Worm (Caenorhabditis elegans) whole organism, L1 larva: ENCODE results near the gene fbxb-75.

Experiments
- F16B12.6 ChIP-seq: fragments of 150-350 bp; optimal IDR thresholded peaks from 2 replicates; lab custom pipeline; 2014; ENCODE audit warnings: missing biosample characterization, missing genetic modification characterization
- Y116A8C.19 ChIP-seq: sonication (generic microtip); optimal IDR thresholded peaks from 2 replicates; lab custom pipeline; 2016; ENCODE audit warnings: missing compliant biosample characterization, missing genetic modification characterization, borderline replicate concordance
- aha-1 ChIP-seq: fragments of 150-350 bp; optimal IDR thresholded peaks from 2 replicates; lab custom pipeline; 2014; ENCODE audit warnings: missing biosample characterization, missing genetic modification characterization
- alr-1 ChIP-seq: fragments of 200-800 bp; sonication (Bioruptor generic); optimal IDR thresholded peaks from 2 replicates; lab custom pipeline; 2018; ENCODE audit warnings: borderline replicate concordance, mild to moderate bottlenecking, missing genetic modification characterization, missing compliant biosample characterization
- aly-2 ChIP-seq: fragments of 150-350 bp; optimal IDR thresholded peaks from 2 replicates; lab custom pipeline; 2014; ENCODE audit warnings: missing biosample characterization, missing genetic modification characterization
- ces-1 ChIP-seq: fragments of 150-350 bp; optimal IDR thresholded peaks from 2 replicates; lab custom pipeline; 2014; ENCODE audit warnings: missing biosample characterization, missing genetic modification reagents, missing genetic modification characterization
- dpl-1 ChIP-seq, 3 experiments: fragments of 150-350 bp in 2 of 3; sonication (generic microtip) in 1 of 3; optimal IDR thresholded peaks; 2 replicates each; lab custom pipeline; 2014 to 2017; ENCODE audit warnings: missing biosample characterization in 3 of 3, missing genetic modification characterization in 3 of 3, missing genetic modification reagents in 3 of 3
- dsc-1 ChIP-seq: sonication (generic microtip); optimal IDR thresholded peaks from 2 replicates; lab custom pipeline; 2016; ENCODE audit warnings: mild to moderate bottlenecking, missing genetic modification characterization, missing compliant biosample characterization
- efl-3 ChIP-seq: fragments of 200-800 bp; sonication (Bioruptor generic); optimal IDR thresholded peaks from 2 replicates; lab custom pipeline; 2018; ENCODE audit warnings: mild to moderate bottlenecking, missing genetic modification characterization, missing compliant biosample characterization
- fkh-10 ChIP-seq: sonication (generic microtip); optimal IDR thresholded peaks from 2 replicates; lab custom pipeline; 2017; ENCODE audit warnings: missing biosample characterization, missing genetic modification reagents, missing genetic modification characterization
- fkh-8 ChIP-seq: sonication (generic microtip); optimal IDR thresholded peaks from 2 replicates; lab custom pipeline; 2016; ENCODE audit warnings: mild to moderate bottlenecking, missing genetic modification characterization, missing compliant biosample characterization
- grh-1 ChIP-seq: fragments of 200-800 bp; sonication (Bioruptor generic); IDR thresholded peaks from 2 replicates; pipeline ENCODE4 v1.3.6; 2022; ENCODE audit warnings: missing genetic modification reagents, missing genetic modification characterization, missing compliant biosample characterization
- hlh-4 ChIP-seq: sonication (generic microtip); optimal IDR thresholded peaks from 2 replicates; lab custom pipeline; 2016; ENCODE audit warnings: mild to moderate bottlenecking, missing genetic modification characterization, missing compliant biosample characterization
- lin-13 ChIP-seq: fragments of 150-350 bp; optimal IDR thresholded peaks from 2 replicates; lab custom pipeline; 2014; ENCODE audit warnings: missing biosample characterization, missing genetic modification reagents, missing genetic modification characterization
- lin-15B ChIP-seq: fragments of 150-350 bp; sonication (generic microtip); optimal IDR thresholded peaks from 3 replicates; lab custom pipeline; 2014; ENCODE audit warnings: missing biosample characterization, missing genetic modification characterization
- lin-39 ChIP-seq: fragments of 150-350 bp; optimal IDR thresholded peaks from 2 replicates; lab custom pipeline; 2014; ENCODE audit warnings: missing biosample characterization, missing genetic modification reagents, missing genetic modification characterization
- lir-3 ChIP-seq: sonication (generic microtip); optimal IDR thresholded peaks from 2 replicates; lab custom pipeline; 2016; ENCODE audit warnings: mild to moderate bottlenecking, missing genetic modification characterization, moderate library complexity, missing compliant biosample characterization; ENCODE audit not compliant: poor library complexity
- lsy-2 ChIP-seq, 2 experiments: fragments of 150-350 bp; optimal IDR thresholded peaks; 2 replicates each; lab custom pipeline; 2014; ENCODE audit warnings: missing biosample characterization in 2 of 2, missing genetic modification characterization in 2 of 2
- mdl-1 ChIP-seq, 2 experiments: fragments of 150-350 bp; optimal IDR thresholded peaks; 2 replicates each; lab custom pipeline; 2014 to 2017; ENCODE audit warnings: missing biosample characterization in 2 of 2, missing genetic modification characterization in 2 of 2, inconsistent platforms in 1 of 2
- mef-2 ChIP-seq: fragments of 150-350 bp; optimal IDR thresholded peaks from 2 replicates; lab custom pipeline; 2014; ENCODE audit warnings: missing biosample characterization, missing genetic modification characterization
- nhr-12 ChIP-seq: sonication (generic microtip); optimal IDR thresholded peaks from 2 replicates; lab custom pipeline; 2017; ENCODE audit warnings: missing biosample characterization, missing genetic modification characterization
- nhr-19 ChIP-seq: fragments of 200-800 bp; sonication (Bioruptor generic); conservative IDR thresholded peaks from 2 replicates; pipeline ENCODE4 v1.3.6; 2022; ENCODE audit warnings: missing genetic modification characterization, missing compliant biosample characterization
- nhr-20 ChIP-seq: sonication (generic microtip); optimal IDR thresholded peaks from 2 replicates; lab custom pipeline; 2016; ENCODE audit warnings: mild to moderate bottlenecking, missing genetic modification characterization, missing compliant biosample characterization
- nhr-28 ChIP-seq: fragments of 150-350 bp; optimal IDR thresholded peaks from 2 replicates; lab custom pipeline; 2014; ENCODE audit warnings: missing biosample characterization, missing genetic modification characterization
- nhr-71 ChIP-seq: sonication (generic microtip); optimal IDR thresholded peaks from 2 replicates; lab custom pipeline; 2016; ENCODE audit warnings: mild to moderate bottlenecking, missing genetic modification characterization, moderate library complexity, missing compliant biosample characterization
- nhr-77 ChIP-seq: fragments of 150-350 bp; optimal IDR thresholded peaks from 2 replicates; lab custom pipeline; 2014; ENCODE audit warnings: missing biosample characterization, missing genetic modification characterization
- nhr-84 ChIP-seq: sonication (generic microtip); optimal IDR thresholded peaks from 2 replicates; lab custom pipeline; 2017; ENCODE audit warnings: missing biosample characterization, missing genetic modification characterization
- nhr-85 ChIP-seq: sonication (generic microtip); peaks from one replicate; lab custom pipeline; 2016; ENCODE audit warnings: missing genetic modification characterization, inconsistent platforms, missing compliant biosample characterization
- nhr-90 ChIP-seq: sonication (generic microtip); optimal IDR thresholded peaks from 2 replicates; lab custom pipeline; 2016; ENCODE audit warnings: mild to moderate bottlenecking, missing genetic modification characterization, missing compliant biosample characterization; ENCODE audit not compliant: poor library complexity
- pax-3 ChIP-seq: fragments of 200-800 bp; sonication (Bioruptor generic); optimal IDR thresholded peaks from 2 replicates; lab custom pipeline; 2018; ENCODE audit warnings: mild to moderate bottlenecking, missing genetic modification characterization, moderate library complexity, missing compliant biosample characterization
- pqm-1 ChIP-seq: sonication (generic microtip); optimal IDR thresholded peaks from 3 replicates; lab custom pipeline; 2017; ENCODE audit warnings: missing biosample characterization, missing genetic modification characterization
- rnt-1 ChIP-seq: sonication (generic microtip); optimal IDR thresholded peaks from 2 replicates; lab custom pipeline; 2016; ENCODE audit warnings: mild to moderate bottlenecking, missing genetic modification characterization, moderate library complexity, missing compliant biosample characterization
- snu-23 ChIP-seq: sonication (generic microtip); optimal IDR thresholded peaks from 2 replicates; lab custom pipeline; 2016; ENCODE audit warnings: missing genetic modification characterization, missing compliant biosample characterization
- sup-37 ChIP-seq: fragments of 200-800 bp; sonication (Bioruptor generic); optimal IDR thresholded peaks from 2 replicates; lab custom pipeline; 2018; ENCODE audit warnings: mild to moderate bottlenecking, missing genetic modification characterization, missing compliant biosample characterization
- tlp-1 ChIP-seq: fragments of 150-350 bp; optimal IDR thresholded peaks from 2 replicates; lab custom pipeline; 2014; ENCODE audit warnings: missing biosample characterization, missing genetic modification characterization
- unc-62 ChIP-seq: fragments of 150-350 bp; optimal IDR thresholded peaks from 2 replicates; lab custom pipeline; 2014; ENCODE audit warnings: missing biosample characterization, missing genetic modification reagents, missing genetic modification characterization
- unc-86 ChIP-seq: sonication (generic microtip); optimal IDR thresholded peaks from 2 replicates; lab custom pipeline; 2016; ENCODE audit warnings: missing genetic modification characterization, missing compliant biosample characterization
- vab-15 ChIP-seq: sonication (generic microtip); optimal IDR thresholded peaks from 2 replicates; lab custom pipeline; 2017; ENCODE audit warnings: missing genotype, mild to moderate bottlenecking, missing genetic modification characterization, missing compliant biosample characterization
- xbp-1 ChIP-seq: sonication (generic microtip); optimal IDR thresholded peaks from 2 replicates; lab custom pipeline; 2016; ENCODE audit warnings: missing genetic modification characterization, missing compliant biosample characterization
- zag-1 ChIP-seq: fragments of 150-350 bp; optimal IDR thresholded peaks from 2 replicates; lab custom pipeline; 2014; ENCODE audit warnings: missing biosample characterization, missing genetic modification characterization
- zip-4 ChIP-seq: fragments of 200-800 bp; sonication (Bioruptor generic); optimal IDR thresholded peaks from 2 replicates; lab custom pipeline; 2018; ENCODE audit warnings: mild to moderate bottlenecking, missing genetic modification characterization, moderate library complexity, missing compliant biosample characterization
- ztf-11 ChIP-seq, 2 experiments: sonication (generic microtip); optimal IDR thresholded peaks; 2 replicates each; lab custom pipeline; 2016 to 2017; ENCODE audit warnings: missing genetic modification characterization in 2 of 2, missing biosample characterization in 1 of 2, missing compliant biosample characterization in 1 of 2

fbxb-75 gene

DNA sequence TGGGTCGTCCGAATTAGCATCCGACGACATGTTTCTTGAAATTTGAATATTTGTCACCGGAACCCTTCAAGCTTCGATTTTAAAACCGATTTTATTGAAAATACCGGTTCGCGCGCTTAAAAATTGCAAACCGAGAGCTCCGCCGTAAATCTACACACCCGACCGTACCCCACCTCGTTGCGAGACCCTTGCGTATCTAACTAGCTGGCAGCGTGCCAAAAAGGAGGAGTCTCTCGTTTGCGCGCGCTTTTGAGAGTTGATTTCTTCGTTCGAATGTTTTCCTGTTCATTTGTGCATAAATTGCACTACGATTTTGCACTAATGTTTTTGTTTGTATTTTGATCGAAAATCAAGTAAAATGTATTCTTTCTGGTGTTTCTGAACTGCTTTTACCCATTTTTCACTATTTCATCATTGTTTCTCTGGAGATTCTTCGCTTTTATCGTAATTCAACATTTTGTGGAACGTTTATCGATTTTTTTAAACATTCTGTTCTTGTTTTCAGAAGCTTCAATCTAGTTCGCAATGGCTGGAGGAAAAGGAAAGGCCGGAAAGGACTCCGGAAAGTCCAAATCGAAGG is 4.8 kb upstream of the fbxb-75 start, which contains the start of the genes wapl-1 and htz-1 (continued):
- TF ChIP-seq nhr-12 (no peak), ces-1 (GFP tag; lab: Kevin White, UChicago) (no peak), F16B12.6 (peak; percentile 71), dsc-1 (peak; percentile 95), pqm-1 (tag; lab: Kevin White, UChicago) (no peak), aha-1 (tag; lab: Kevin White, UChicago) (peak; percentile 60), ztf-11 (tag; optimal IDR thresholded peaks at IDR 0.05; lab: Kevin White, UChicago) (peak in 1 of 2 experiments; percentile 93), rnt-1 (tag; lab: Kevin White, UChicago) (peak; percentile 96), hlh-4 (tag; lab: Kevin White, UChicago) (no peak), nhr-84 (tag; lab: Kevin White, UChicago) (no peak), xbp-1 (tag; lab: Kevin White, UChicago) (peak; percentile 98), lin-15B (tag; lab: Kevin White, UChicago) (peak; percentile 96), nhr-90 (tag; lab: Kevin White, UChicago) (peak; percentile 95), aly-2 (tag; lab: Kevin White, UChicago) (peak; percentile 34), grh-1 (GFP tag; lab: Robert Waterston, UW) (peak; percentile 94), unc-62 (GFP tag; lab: Kevin White, UChicago) (no peak), nhr-28 (tag; lab: Kevin White, UChicago) (no peak), lin-13 (peak; percentile 98), snu-23 (GFP tag; lab: Kevin White, UChicago) (peak; percentile 98), unc-86 (tag; lab: Kevin White, UChicago) (peak; percentile 98), tlp-1 (tag; lab: Kevin White, UChicago) (no peak), efl-3 (peak; percentile 44), Y116A8C.19 (tag; lab: Kevin White, UChicago) (no peak), fkh-10 (peak; percentile 92), nhr-19 (GFP tag; lab: Robert Waterston, UW) (peak; percentile 97), lir-3 (tag; lab: Kevin White, UChicago) (peak; percentile 84), vab-15 (peak; percentile 88), zip-4 (GFP tag; lab: Kevin White, UChicago) (peak; percentile 84), nhr-77 (tag; lab: Kevin White, UChicago) (peak; percentile 92), mef-2 (tag; lab: Kevin White, UChicago) (peak; percentile 91), fkh-8 (peak; percentile 97), sup-37 (peak; percentile 81), nhr-85 (tag; lab: Kevin White, UChicago) (peak; percentile 99)

DNA sequence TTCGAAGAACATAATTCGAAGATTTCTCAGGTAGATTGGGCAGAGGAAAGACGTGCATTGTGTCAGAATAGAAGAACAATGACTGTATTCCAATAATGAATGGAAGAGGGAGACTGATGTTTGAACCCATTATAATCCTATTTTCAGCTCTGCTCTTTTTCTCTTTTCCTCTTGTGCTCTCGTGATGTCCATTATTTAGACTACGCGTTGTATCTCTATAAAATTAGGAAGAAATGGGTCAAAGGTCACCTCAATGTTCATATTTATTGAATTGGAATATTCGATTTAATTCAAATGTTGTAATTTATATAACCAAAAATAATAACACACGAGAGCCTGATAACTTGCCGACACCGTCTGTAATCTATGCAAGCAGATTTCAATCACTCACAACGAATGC is 1.8 kb downstream of the fbxb-75 start, which contains the start of gene fbxb-74:
TSS of gene fbxb-74 (minus strand) at position 101 of the 400 bp plus-strand sequence.
- TF ChIP-seq zip-4 (GFP tag; lab: Kevin White, UChicago) (no peak), lsy-2 (tag; optimal IDR thresholded peaks at IDR 0.05; lab: Kevin White, UChicago) (no peak), unc-62 (GFP tag; lab: Kevin White, UChicago) (no peak), pax-3 (tag; lab: Kevin White, UChicago) (no peak), nhr-84 (tag; lab: Kevin White, UChicago) (no peak), mef-2 (tag; lab: Kevin White, UChicago) (no peak), nhr-20 (tag; lab: Kevin White, UChicago) (no peak), alr-1 (no peak), nhr-71 (tag; lab: Kevin White, UChicago) (no peak), zag-1 (no peak), mdl-1 (tag; optimal IDR thresholded peaks at IDR 0.05; lab: Kevin White, UChicago) (no peak), lin-39 (tag; lab: Kevin White, UChicago) (no peak), dpl-1 (GFP tag; optimal IDR thresholded peaks at IDR 0.05; lab: Kevin White, UChicago) (no peak)
